Worm (Caenorhabditis elegans): ENCODE data around the gene C06E4.8.
A peak's percentile ranks its signal among the peaks of the same experiment; 100 is the strongest.

Gene C06E4.8

DNA sequence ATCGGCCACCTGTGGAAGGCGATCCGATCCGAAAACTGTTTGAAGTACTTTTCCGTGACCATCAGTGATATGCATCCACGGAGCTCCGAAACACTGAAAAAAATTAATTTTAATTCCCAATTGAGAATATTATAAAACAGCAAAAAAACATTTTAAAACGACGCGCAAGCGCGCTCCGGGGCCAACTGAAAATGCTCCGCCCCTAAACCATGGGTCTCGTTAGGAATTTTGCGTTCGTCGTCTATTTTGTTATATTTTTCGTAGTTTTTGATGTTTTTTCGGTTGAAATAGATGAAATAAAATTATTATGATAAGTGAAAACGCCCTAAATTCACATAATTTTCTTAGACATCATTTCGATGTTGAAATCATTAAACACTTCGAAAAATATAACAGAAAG lies 45.1 kb downstream of the C06E4.8 start (continued):
- TF ChIP-seq F49E8.2 (tag; optimal IDR thresholded peaks at IDR 0.05; ENCODE audit: insufficient read depth) (no peak), hlh-26 (GFP tag; conservative IDR thresholded peaks at IDR 0.05) (no peak), snpc-4 (GFP tag; optimal IDR thresholded peaks at IDR 0.05) (no peak), snpc-4 (tag; optimal IDR thresholded peaks at IDR 0.05) (peak in 1 of 4 experiments; percentile 29), rec-8 (tag; optimal IDR thresholded peaks at IDR 0.05) (no peak), egl-44 (GFP tag; IDR thresholded peaks at IDR 0.05) (no peak), aptf-2 (GFP tag; conservative IDR thresholded peaks at IDR 0.05) (no peak), Y53G8AR.9 (GFP tag; conservative IDR thresholded peaks at IDR 0.05) (0 out of 2 replicates have a peak, but pooled peaks have one; percentile 45), dpff-1 (tag; optimal IDR thresholded peaks at IDR 0.05) (peak; percentile 53), madf-3 (GFP tag; IDR thresholded peaks at IDR 0.05) (no peak), let-607 (tag; optimal IDR thresholded peaks at IDR 0.05) (no peak), Y53F4B.3 (GFP tag; IDR thresholded peaks at IDR 0.05) (no peak), aptf-3 (GFP tag; IDR thresholded peaks at IDR 0.05) (no peak)

DNA sequence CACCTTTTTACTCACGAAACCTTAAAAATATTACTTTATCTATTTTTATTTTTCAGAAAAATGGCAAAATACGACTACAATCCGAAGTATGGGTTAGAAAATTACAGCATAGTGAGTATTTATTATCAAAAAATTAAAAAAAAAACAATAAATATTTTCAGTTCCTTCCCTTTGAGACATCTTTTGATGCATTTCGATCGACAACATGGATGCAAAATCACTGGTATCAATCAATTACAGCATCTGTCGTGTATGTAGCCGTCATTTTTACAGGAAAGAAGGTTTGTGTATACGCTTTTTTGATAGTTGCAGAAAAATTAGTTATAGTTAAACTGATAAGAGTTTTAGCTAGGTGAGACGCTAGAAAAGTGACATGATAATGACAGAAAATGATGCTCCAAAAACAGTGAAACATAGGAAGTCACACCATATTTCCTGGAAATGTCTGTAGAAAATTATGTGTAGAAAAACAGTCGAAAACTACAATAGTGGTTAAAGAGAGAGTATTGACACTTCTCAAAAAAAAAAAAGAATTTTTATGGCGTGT lies 47.9 kb downstream of the C06E4.8 start, which contains the start of gene elo-3:
Gene elo-3, plus strand, starts transcription at position 51 of the 547 bp plus-strand sequence.
- TF ChIP-seq F23B12.7 (tag; optimal IDR thresholded peaks at IDR 0.05; ENCODE audit: insufficient read depth) (no peak), athp-1 (tag; optimal IDR thresholded peaks at IDR 0.05) (no peak), F10E7.11 (tag; optimal IDR thresholded peaks at IDR 0.05) (no peak), nhr-80 (tag; optimal IDR thresholded peaks at IDR 0.05) (peak; percentile 83), lsy-27 (tag; optimal IDR thresholded peaks at IDR 0.05; ENCODE audit: borderline replicate concordance, insufficient read depth) (no peak), let-607 (tag; optimal IDR thresholded peaks at IDR 0.05) (peak in 1 of 2 experiments; percentile 3), nfyb-1 (GFP tag; IDR thresholded peaks at IDR 0.05) (0 out of 2 replicates have a peak, but pooled peaks have one; percentile 26), ztf-25 (GFP tag; IDR thresholded peaks at IDR 0.05) (no peak), die-1 (tag; optimal IDR thresholded peaks at IDR 0.05) (no peak)

DNA sequence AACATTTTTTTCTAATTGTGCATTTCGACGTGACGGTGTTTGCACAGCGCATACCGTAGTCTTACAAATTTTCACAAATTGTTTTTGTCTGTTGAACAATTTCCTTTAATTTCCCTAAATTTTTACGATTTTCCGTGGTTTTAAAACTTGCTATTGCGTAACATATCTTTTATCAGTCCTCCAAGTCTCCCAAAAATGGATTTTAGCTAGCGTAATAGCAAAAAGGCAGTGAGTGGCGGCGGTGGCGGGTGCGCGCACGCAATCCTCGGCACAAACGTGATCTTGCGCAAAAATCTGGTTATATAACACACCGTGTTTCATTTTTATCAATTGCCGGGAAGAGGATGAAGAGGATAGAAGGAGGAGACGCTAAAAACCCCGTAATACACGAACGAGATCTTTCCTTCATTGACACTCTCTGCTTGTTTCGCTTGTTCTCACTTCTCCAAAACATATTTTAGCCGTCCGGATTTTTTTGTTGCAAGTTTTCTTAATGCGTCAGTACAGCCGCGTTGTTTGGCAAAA lies 49.4 kb downstream of the C06E4.8 start:
- TF ChIP-seq F57C9.4 (tag; optimal IDR thresholded peaks at IDR 0.05) = peak; percentile 14
- TF ChIP-seq hlh-26 (GFP tag; conservative IDR thresholded peaks at IDR 0.05) = no peak
- no peak for TF ChIP-seq F23B12.7 (tag; optimal IDR thresholded peaks at IDR 0.05; ENCODE audit: insufficient read depth)
- TF ChIP-seq dox-1 (GFP tag; IDR thresholded peaks at IDR 0.05) = peak; percentile 25; the same call in 1 of the 2 replicates
- TF ChIP-seq lsl-1 (GFP tag; optimal IDR thresholded peaks at IDR 0.05) = peak; percentile 21
- TF ChIP-seq madf-3 (GFP tag; IDR thresholded peaks at IDR 0.05) = no peak

DNA sequence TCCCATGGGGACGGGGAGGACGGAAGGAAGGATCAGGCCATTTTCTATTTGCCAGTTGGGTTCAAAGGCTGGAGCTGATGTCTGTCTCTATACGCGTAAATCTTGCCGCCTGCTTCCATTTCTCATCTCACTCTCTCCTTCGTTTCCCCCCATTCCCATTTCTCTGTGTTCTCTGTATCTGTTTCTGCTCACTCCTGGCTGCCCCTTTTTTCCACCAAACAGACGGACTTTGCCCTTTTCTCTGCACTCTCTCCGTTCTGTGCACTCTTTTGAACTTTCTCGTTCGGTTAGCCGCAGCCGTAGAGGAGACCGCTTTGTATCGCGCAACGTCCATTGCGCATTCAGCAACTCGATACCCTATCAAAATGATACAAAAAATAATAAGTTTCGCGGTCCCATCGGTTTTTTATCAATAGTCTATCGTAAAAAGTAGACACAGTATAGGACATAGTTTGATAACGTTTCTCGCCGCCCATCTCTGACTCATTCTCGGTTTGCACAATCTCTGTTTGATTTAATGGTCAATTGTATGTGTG lies 50.2 kb downstream of the C06E4.8 start:
- TF ChIP-seq hmg-1.2 (GFP tag; IDR thresholded peaks at IDR 0.05) (peak; percentile 82), hmg-20 (GFP tag; IDR thresholded peaks at IDR 0.05) (peak; percentile 47; the same call in 1 of the 2 replicates), somi-1 (GFP tag; optimal IDR thresholded peaks at IDR 0.05) (peak; percentile 6), fkh-3 (tag; optimal IDR thresholded peaks at IDR 0.05) (no peak), zfh-2 (GFP tag; conservative IDR thresholded peaks at IDR 0.05) (peak; percentile 89), attf-5 (GFP tag; optimal IDR thresholded peaks at IDR 0.05) (peak; percentile 52), ama-1 (optimal IDR thresholded peaks at IDR 0.05) (no peak), ama-1 (GFP tag; optimal IDR thresholded peaks at IDR 0.05) (no peak), F49E8.2 (tag; optimal IDR thresholded peaks at IDR 0.05; ENCODE audit: insufficient read depth) (no peak), dox-1 (GFP tag; IDR thresholded peaks at IDR 0.05) (peak; percentile 78), sptf-2 (GFP tag; optimal IDR thresholded peaks at IDR 0.05) (no peak), lin-40 (tag; optimal IDR thresholded peaks at IDR 0.05) (peak; percentile 28), lin-54 (GFP tag; optimal IDR thresholded peaks at IDR 0.05) (peak; percentile 31), cebp-1 (GFP tag; IDR thresholded peaks at IDR 0.05) (no peak), cebp-1 (tag; optimal IDR thresholded peaks at IDR 0.05) (peak; percentile 57), rcor-1 (GFP tag; IDR thresholded peaks at IDR 0.05) (peak; percentile 26; the same call in 1 of the 2 replicates), K12H6.12 (tag; optimal IDR thresholded peaks at IDR 0.05) (peak; percentile 25), pbrm-1 (GFP tag; IDR thresholded peaks at IDR 0.05) (0 out of 2 replicates have a peak, but pooled peaks have one; percentile 20), ztf-25 (GFP tag; IDR thresholded peaks at IDR 0.05) (no peak), tlf-1 (GFP tag; optimal IDR thresholded peaks at IDR 0.05) (no peak), B0336.3 (GFP tag; IDR thresholded peaks at IDR 0.05) (peak; percentile 59; the same call in 1 of the 2 replicates)

Measured in whole organism, young adult.